Fruit fly (Drosophila melanogaster) ovary, adult (tissue): ENCODE data around the gene Alg14.

Experiments
- CG17801 ChIP-seq: fragments of 200-800 bp; optimal IDR thresholded peaks from 2 replicates; lab custom pipeline; 2019; ENCODE audit warnings: missing biosample characterization, mild to moderate bottlenecking, missing genetic modification characterization, moderate library complexity; ENCODE audit not compliant: partially characterized antibody

The Alg14 gene

DNA sequence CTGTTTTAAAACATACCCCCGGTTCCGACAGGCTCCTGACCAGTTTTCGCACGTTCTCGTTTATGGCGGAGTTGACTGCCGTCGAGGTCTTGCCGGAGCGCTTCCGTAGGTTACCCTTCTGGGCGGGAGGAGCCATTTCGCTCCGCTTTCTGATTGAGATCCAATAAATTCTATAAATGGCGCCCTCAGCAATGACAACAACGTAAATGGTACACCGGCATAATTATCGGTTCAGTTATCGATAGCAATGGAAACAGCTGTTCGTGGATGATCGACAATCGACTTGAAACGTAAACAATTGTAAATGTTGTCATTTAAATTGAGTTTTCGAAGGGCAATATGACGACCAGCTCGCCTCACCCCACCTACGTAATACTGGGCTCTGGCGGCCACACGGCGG lies at the start of gene Alg14, which contains the start of gene Grip128:
TSS of gene Alg14 (plus strand) at position 261 of the 400 bp plus-strand sequence.
TSS of gene Grip128 (minus strand) at position 216 of the 400 bp plus-strand sequence.
- no peak for TF ChIP-seq CG17801 (GFP tag; lab: Kevin White, UChicago)

DNA sequence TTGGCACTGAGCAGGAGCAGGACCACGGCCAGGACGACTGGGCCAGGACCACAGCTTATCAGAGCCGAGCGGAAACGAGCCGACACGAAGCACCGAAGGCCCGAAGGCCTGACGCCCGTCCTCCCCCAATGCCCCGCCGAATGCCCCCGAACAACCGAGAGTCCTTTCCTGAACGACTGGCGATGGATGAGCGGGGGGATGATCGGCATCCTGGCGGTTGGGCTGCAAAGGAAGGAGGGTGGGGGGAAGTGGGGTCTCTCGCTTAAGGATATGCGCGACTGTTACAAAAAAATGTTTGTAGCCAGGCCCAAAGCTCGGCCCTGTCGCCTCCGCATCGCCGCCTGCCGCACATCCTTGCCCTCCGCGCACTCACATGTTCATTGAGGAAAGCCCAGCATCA lies 30.7 kb upstream of the Alg14 start, which contains the start of gene Cngl:
TSS of gene Cngl (minus strand) at position 8 of the 400 bp plus-strand sequence.
- no peak for TF ChIP-seq CG17801 (GFP tag; lab: Kevin White, UChicago)

- no peak for TF ChIP-seq CG17801 (GFP tag; lab: Kevin White, UChicago)
These were observed 28.5 kb upstream of the Alg14 start for dm6 chrX:15443502-15443901.

DNA sequence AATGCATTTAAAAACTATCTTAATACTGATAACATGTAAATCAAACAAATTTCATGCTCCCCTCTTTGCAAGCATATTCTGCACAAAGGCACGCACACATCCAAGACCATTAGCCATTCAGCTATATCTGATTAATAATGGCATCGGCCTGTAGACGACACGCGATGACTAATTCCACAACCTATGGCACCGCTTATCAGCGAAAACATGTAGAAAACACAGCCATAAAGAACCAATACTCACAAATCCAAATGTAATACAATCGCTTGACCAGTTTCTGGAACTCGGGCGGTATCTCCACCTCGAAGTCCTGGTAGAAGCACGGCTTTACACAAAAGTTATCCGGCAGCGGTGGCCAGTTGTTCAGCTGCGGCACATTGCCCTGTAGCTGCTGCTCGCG lies 23.8 kb upstream of the Alg14 start:
- no peak for TF ChIP-seq CG17801 (GFP tag; lab: Kevin White, UChicago)

- no peak for TF ChIP-seq CG17801 (GFP tag; lab: Kevin White, UChicago)
These were observed 23.2 kb upstream of the Alg14 start for dm6 chrX:15448809-15449208.

DNA sequence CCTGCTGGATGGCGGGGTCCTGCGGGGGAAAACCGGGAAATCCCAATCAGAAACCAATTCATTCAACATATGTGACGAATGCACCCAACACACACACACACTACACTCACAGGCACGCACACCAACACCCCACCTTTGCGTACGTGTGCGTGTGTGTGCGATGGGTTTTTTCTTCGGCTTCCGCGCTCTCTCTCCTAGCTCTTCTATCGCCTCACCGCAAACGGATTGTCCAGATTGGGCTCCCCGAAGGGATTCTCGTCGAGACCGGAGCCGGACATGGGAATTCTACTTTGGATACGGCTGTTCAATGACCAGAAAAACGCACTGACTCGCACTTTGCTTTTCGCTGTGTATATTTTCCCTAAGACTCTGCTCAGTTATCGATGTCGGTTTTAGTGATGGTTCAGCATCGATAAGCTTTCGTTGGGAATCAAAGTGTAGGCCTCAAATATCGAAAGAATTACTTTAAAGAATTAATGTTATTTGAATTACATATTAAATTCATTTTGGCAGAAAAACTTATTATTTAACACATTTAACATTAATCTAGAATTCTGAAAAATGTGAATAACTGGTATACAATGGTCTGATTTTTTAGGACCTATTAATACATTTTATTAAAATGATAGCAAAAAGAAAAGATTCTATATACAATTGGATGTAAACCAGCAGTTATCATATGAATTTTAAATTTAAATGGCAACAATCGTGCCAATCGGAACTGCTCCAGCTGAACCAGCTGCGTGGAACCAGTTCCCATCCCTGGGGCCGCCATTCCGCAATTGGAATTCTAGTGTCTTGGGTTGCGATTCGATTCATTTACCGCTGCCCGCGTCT lies 22.3 kb upstream of the Alg14 start, which contains the start of the genes Scamp and Ahcy:
TSS of gene Scamp (minus strand) at position 394 of the 837 bp plus-strand sequence.
TSS of gene Ahcy (plus strand) at position 772 of the 837 bp plus-strand sequence.
- no peak for TF ChIP-seq CG17801 (GFP tag; lab: Kevin White, UChicago)

DNA sequence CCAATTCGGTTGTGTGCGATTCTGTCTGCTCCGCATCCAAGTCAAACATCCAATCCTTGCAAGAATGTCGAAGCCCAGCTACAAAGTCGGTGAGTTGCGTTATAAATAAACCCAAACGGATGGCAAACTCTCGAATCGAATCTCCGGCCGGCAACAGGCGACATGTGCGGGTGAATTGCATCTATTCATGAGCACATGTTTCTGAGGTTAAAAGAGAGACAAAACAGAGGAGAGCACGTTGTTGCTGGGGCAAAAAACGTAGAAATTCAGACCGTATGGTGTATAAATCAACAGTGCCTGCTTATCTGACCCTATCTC lies 21.7 kb upstream of the Alg14 start:
- TF ChIP-seq CG17801 (GFP tag; lab: Kevin White, UChicago) = no peak

DNA sequence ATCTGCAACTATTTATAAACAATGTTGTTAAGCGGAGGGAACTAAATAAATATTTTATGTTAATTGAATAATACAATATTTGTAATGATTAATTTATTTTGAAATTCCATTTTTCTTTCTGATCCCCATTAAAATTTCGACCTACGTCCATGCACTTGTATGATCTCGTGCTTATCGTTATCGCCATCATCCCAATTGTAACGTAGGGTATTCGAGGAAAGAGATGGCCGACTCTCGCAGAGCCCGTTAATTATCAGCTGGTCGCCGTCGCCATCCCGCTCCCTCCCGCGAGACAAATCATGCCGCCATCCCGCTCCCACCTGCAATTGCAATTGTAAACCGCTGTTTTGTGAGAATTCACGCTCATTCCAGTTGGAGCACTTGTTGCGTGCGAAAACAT lies 18.8 kb upstream of the Alg14 start, which contains the start of gene CG11655:
TSS of gene CG11655 (plus strand) at position 351 of the 400 bp plus-strand sequence.
- peak; percentile 50 for TF ChIP-seq CG17801 (GFP tag; lab: Kevin White, UChicago)

DNA sequence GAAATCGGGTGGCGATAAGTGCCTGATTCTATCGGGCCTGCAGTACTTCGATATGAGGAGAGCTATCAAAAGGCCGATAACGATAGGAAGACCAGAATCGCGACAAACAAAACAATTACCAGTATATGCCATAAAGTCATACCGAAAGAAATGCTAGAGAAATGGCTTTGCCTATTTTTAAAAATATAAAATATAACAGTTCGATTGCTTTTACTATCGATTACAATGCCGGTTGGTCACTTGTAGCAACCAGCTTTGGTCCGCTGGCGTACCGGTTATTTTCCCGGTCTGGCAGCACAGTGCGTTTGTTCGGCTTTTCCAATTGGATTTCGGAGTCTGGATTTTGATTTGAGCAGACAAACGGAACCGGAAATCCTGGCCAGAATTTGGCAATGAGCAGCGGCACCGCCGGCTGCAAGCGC lies 9.5 kb upstream of the Alg14 start, which contains the start of the genes shtd, CG6294 and CG6299:
TSS of gene shtd (minus strand) at position 6 of the 422 bp plus-strand sequence.
TSS of gene CG6294 (plus strand) at position 287 of the 422 bp plus-strand sequence.
TSS of gene CG6299 (plus strand) at position 287 of the 422 bp plus-strand sequence.
- no peak for TF ChIP-seq CG17801 (GFP tag; lab: Kevin White, UChicago)

DNA sequence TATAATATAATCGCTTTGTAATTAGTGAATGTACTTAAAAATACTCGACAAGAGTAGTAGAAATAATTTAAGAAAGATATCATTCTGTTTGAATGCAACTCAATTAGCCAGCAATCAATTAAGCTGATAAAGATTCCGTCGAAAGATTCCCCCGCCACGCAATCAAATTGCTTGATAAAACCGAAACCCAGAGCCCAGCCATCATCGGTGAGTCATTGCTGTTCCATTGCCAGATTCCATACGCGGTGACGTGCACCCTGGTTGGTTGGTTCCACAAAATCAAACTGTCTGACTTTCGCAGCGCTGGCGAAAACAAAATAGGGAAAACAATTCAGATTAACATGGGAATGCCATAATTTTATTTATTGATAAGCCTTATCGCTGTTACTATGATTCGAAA lies 7.4 kb upstream of the Alg14 start:
- no peak for TF ChIP-seq CG17801 (GFP tag; lab: Kevin White, UChicago)

DNA sequence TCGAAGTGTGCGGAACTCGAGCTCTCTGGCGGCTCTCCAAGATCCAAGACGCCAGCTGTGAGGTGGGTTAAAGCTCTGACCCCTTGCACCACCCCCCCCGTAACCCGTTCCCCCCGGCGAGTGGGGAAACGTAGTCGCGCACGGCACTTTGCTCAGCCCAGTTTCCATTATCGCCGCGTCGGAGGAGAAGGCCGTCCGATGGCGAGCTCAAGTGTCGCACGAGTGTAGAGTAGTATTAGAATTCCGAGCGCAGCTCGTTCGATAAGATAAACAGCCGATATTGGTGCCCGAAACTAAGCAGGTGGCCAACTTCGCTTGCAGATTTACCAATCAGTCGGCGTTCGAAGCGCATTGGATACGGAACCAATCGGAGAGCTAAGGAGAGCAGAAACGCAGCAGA lies 6.6 kb upstream of the Alg14 start:
- TF ChIP-seq CG17801 (GFP tag; lab: Kevin White, UChicago) = no peak

DNA sequence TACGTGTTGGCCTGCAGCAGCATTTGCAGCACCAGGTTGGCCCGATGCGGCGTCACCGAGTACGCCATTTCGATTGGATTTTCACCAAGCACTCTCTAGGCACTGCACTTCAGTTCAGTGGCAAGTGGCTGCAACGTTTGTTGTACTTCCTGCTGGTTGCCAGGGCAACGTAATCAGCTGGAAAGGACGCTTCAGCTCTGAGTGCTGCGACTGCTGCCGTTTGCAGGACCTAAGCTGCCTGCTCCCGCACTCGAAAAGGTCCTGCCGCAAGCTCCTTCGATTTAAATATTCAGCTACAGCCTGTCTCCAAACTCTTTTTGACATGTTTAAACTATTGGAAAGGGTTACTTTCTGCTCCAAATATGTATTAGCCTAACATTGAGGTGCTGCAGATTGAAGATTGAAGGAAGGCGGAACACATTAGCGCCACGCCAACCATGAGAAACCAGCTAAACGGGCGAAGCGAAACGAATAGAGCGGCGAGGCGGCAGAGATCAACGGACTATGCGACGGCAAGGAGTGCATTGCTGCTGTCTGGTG lies 4.5 kb upstream of the Alg14 start, which contains the start of the genes CG15642 and CG15641:
TSS of gene CG15642 (minus strand) at position 356 of the 540 bp plus-strand sequence.
TSS of gene CG15641 (plus strand) at position 490 of the 540 bp plus-strand sequence.
- TF ChIP-seq CG17801 (GFP tag; lab: Kevin White, UChicago) = no peak

dm6 chrX:15475367-15475789 lies 3.4 kb downstream of the Alg14 start, which contains the start of gene mh:
TSS of gene mh (minus strand) at chrX:15475400.
- TF ChIP-seq CG17801 (GFP tag; lab: Kevin White, UChicago) = no peak

dm6 chrX:15475791-15476190 lies 3.8 kb downstream of the Alg14 start, which contains the start of gene CG6324:
TSS of gene CG6324 (plus strand) at chrX:15476091.
- TF ChIP-seq CG17801 (GFP tag; lab: Kevin White, UChicago) = no peak

DNA sequence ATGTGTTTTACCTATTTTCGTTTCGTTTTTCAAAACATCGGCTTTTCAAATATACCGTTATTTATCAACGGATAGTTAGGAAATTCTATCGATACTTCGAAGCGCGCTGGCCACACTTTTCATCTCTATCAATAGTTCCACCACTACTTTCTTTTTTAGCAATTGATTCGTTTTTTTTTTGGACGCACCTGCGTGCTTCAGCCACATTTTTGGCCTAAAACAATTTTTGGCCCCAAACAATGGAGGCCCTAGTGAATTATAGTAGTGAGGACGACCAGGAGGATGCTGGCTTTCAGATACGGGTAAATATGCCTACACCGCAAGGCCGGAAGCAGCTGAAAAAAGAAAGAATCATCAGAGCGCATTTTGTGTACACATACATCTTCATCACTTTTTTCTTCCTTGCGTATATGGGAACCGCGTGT lies 10.3 kb downstream of the Alg14 start, which contains the start of gene CG6340:
TSS of gene CG6340 (plus strand) at position 139 of the 425 bp plus-strand sequence.
- peak; percentile 46 for TF ChIP-seq CG17801 (GFP tag; lab: Kevin White, UChicago)
